Fruit fly (Drosophila melanogaster) whole organism, embryonic: Measurements from ENCODE around the gene CG13894.

Source experiments
- Ada2b ChIP-seq: fragments of 200-800 bp; sonication (Bioruptor generic); IDR thresholded peaks from 2 replicates; pipeline ENCODE4 v1.3.6; 2022; ENCODE audit warnings: missing biosample characterization, missing genetic modification characterization
- BtbVII ChIP-seq: fragments of 200-800 bp; sonication (Bioruptor generic); optimal IDR thresholded peaks from 3 replicates; lab custom pipeline; 2017; ENCODE audit warnings: missing biosample characterization, mild to moderate bottlenecking, missing genetic modification characterization
- CG12299 ChIP-seq: fragments of 200-800 bp; sonication (Bioruptor generic); optimal IDR thresholded peaks from 2 replicates; lab custom pipeline; 2018; ENCODE audit warnings: missing biosample characterization, mild to moderate bottlenecking, missing genetic modification characterization
- CG13123 ChIP-seq: fragments of 200-800 bp; sonication (Bioruptor generic); optimal IDR thresholded peaks from 2 replicates; lab custom pipeline; 2016; ENCODE audit warnings: missing biosample characterization, missing genetic modification characterization
- CG13424 ChIP-seq: fragments of 200-800 bp; sonication (Bioruptor generic); optimal IDR thresholded peaks from 2 replicates; lab custom pipeline; 2019; ENCODE audit warnings: missing biosample characterization, mild to moderate bottlenecking, missing genetic modification characterization, moderate library complexity
- CG14014 ChIP-seq: fragments of 200-800 bp; sonication (Bioruptor generic); IDR thresholded peaks from 2 replicates; pipeline ENCODE4 v1.3.6; 2022; ENCODE audit warnings: missing biosample characterization, missing genetic modification characterization
- CG15073 ChIP-seq: fragments of 200-800 bp; sonication (Bioruptor generic); optimal IDR thresholded peaks from 2 replicates; lab custom pipeline; 2016; ENCODE audit warnings: missing biosample characterization, missing genetic modification characterization
- CG1603 ChIP-seq: fragments of 200-800 bp; sonication (Bioruptor generic); optimal IDR thresholded peaks from 2 replicates; lab custom pipeline; 2019; ENCODE audit warnings: missing biosample characterization, mild to moderate bottlenecking, missing genetic modification characterization, moderate library complexity
- CG17359 ChIP-seq: fragments of 200-800 bp; sonication (Bioruptor generic); optimal IDR thresholded peaks from 3 replicates; lab custom pipeline; 2018; ENCODE audit warnings: missing biosample characterization, mild to moderate bottlenecking, missing genetic modification characterization, moderate library complexity
- CG2678 ChIP-seq: fragments of 200-800 bp; sonication (Bioruptor generic); optimal IDR thresholded peaks from 3 replicates; lab custom pipeline; 2019; ENCODE audit warnings: missing biosample characterization, mild to moderate bottlenecking, missing genetic modification characterization, moderate library complexity
- CG30431 ChIP-seq: fragments of 200-800 bp; sonication (Bioruptor generic); optimal IDR thresholded peaks from 2 replicates; lab custom pipeline; 2017; ENCODE audit warnings: missing biosample characterization, missing genetic modification characterization
- CG43689 ChIP-seq: fragments of 200-800 bp; sonication (Bioruptor generic); IDR thresholded peaks from 2 replicates; pipeline ENCODE4 v1.3.6; 2022; ENCODE audit warnings: missing biosample characterization, missing genetic modification characterization
- CG5180 ChIP-seq: fragments of 200-800 bp; sonication (Bioruptor generic); optimal IDR thresholded peaks from 3 replicates; lab custom pipeline; 2017; ENCODE audit warnings: missing biosample characterization, missing genetic modification characterization, mild to moderate bottlenecking, moderate library complexity, missing genetic modification reagents
- CG6272 ChIP-seq: fragments of 200-800 bp; sonication (Bioruptor generic); IDR thresholded peaks from 2 replicates; pipeline ENCODE4 v1.3.6; 2022; ENCODE audit warnings: missing biosample characterization, missing genetic modification characterization
- CG6791 ChIP-seq: fragments of 200-800 bp; sonication (Bioruptor generic); IDR thresholded peaks from 3 replicates; pipeline ENCODE4 v1.3.6; 2022; ENCODE audit warnings: missing biosample characterization, missing genetic modification characterization; ENCODE audit not compliant: partially characterized antibody
- CG7786 ChIP-seq: fragments of 200-800 bp; sonication (Bioruptor generic); optimal IDR thresholded peaks from 2 replicates; lab custom pipeline; 2016; ENCODE audit warnings: missing biosample characterization, missing genetic modification characterization
- CG7963 ChIP-seq: fragments of 200-800 bp; sonication (Bioruptor generic); IDR thresholded peaks from 3 replicates; pipeline ENCODE4 v1.3.6; 2022; ENCODE audit warnings: missing biosample characterization, missing genetic modification characterization; ENCODE audit not compliant: partially characterized antibody
- CG8089 ChIP-seq: fragments of 200-800 bp; sonication (Bioruptor generic); optimal IDR thresholded peaks from 3 replicates; lab custom pipeline; 2016; ENCODE audit warnings: missing biosample characterization, missing genetic modification characterization
- D ChIP-seq, 2 experiments: fragments of 200-800 bp in 1 of 2; fragments of >200 bp in 1 of 2; sonication (Bioruptor generic) in 1 of 2; optimal IDR thresholded peaks; 2 replicates in 1 of 2; 3 replicates in 1 of 2; lab custom pipeline; 2017; ENCODE audit warnings: mild to moderate bottlenecking in 1 of 2, missing biosample characterization in 1 of 2, missing genetic modification characterization in 1 of 2, missing genetic modification reagents in 1 of 2
- Dad ChIP-seq: fragments of 200-800 bp; sonication (Bioruptor generic); optimal IDR thresholded peaks from 3 replicates; lab custom pipeline; 2016; ENCODE audit warnings: missing biosample characterization, missing genetic modification characterization
- HHEX ChIP-seq: fragments of 200-800 bp; sonication (Bioruptor generic); optimal IDR thresholded peaks from 3 replicates; lab custom pipeline; 2017; ENCODE audit warnings: missing biosample characterization, mild to moderate bottlenecking, missing genetic modification characterization, missing genetic modification reagents
- HLHmδ ChIP-seq: fragments of 200-800 bp; sonication (Bioruptor generic); optimal IDR thresholded peaks from 2 replicates; lab custom pipeline; 2018; ENCODE audit warnings: missing biosample characterization, mild to moderate bottlenecking, missing genetic modification characterization, moderate library complexity
- HmgD ChIP-seq: fragments of 200-800 bp; sonication (Bioruptor generic); optimal IDR thresholded peaks from 3 replicates; lab custom pipeline; 2016; ENCODE audit warnings: missing biosample characterization, missing genetic modification characterization
- Kr ChIP-seq: fragments of 200-800 bp; sonication (Bioruptor generic); optimal IDR thresholded peaks from 2 replicates; lab custom pipeline; 2017; ENCODE audit warnings: missing biosample characterization, mild to moderate bottlenecking, missing genetic modification characterization
- MBD-R2 ChIP-seq: fragments of 200-800 bp; sonication (Bioruptor generic); IDR thresholded peaks from 2 replicates; pipeline ENCODE4 v1.3.6; 2022; ENCODE audit warnings: missing biosample characterization, missing genetic modification characterization
- Mad ChIP-seq: fragments of 200-800 bp; sonication (Bioruptor generic); optimal IDR thresholded peaks from 2 replicates; lab custom pipeline; 2016; ENCODE audit warnings: missing biosample characterization, missing genetic modification characterization
- Meics ChIP-seq: fragments of 200-800 bp; sonication (Bioruptor generic); optimal IDR thresholded peaks from 2 replicates; lab custom pipeline; 2017; ENCODE audit warnings: missing biosample characterization, mild to moderate bottlenecking, missing genetic modification characterization
- NC2α ChIP-seq: fragments of 200-800 bp; sonication (Bioruptor generic); optimal IDR thresholded peaks from 2 replicates; lab custom pipeline; 2016; ENCODE audit warnings: missing biosample characterization, missing genetic modification characterization
- NFAT ChIP-seq: fragments of 200-800 bp; sonication (Bioruptor generic); IDR thresholded peaks from 2 replicates; pipeline ENCODE4 v1.3.6; 2022; ENCODE audit warnings: missing biosample characterization, missing genetic modification characterization
- Scr ChIP-seq: fragments of 200-800 bp; sonication (Bioruptor generic); IDR thresholded peaks from 2 replicates; pipeline ENCODE4 v1.3.6; 2022; ENCODE audit warnings: missing biosample characterization, missing genetic modification characterization; ENCODE audit not compliant: partially characterized antibody
- Spps ChIP-seq: fragments of 200-800 bp; sonication (Bioruptor generic); optimal IDR thresholded peaks from 2 replicates; lab custom pipeline; 2018; ENCODE audit warnings: missing biosample characterization, mild to moderate bottlenecking, missing genetic modification characterization
- bcd ChIP-seq: fragments of 200-800 bp; sonication (Bioruptor generic); optimal IDR thresholded peaks from 2 replicates; lab custom pipeline; 2017; ENCODE audit warnings: missing biosample characterization, mild to moderate bottlenecking, missing genetic modification characterization
- chm ChIP-seq: fragments of 200-800 bp; sonication (Bioruptor generic); IDR thresholded peaks from 2 replicates; pipeline ENCODE4 v1.3.6; 2022; ENCODE audit warnings: missing biosample characterization, missing genetic modification characterization
- dysf ChIP-seq: fragments of 200-800 bp; sonication (Bioruptor generic); IDR thresholded peaks from 3 replicates; pipeline ENCODE4 v1.3.6; 2022; ENCODE audit warnings: missing biosample characterization, missing genetic modification characterization
- ewg ChIP-seq: fragments of 200-800 bp; sonication (Bioruptor generic); optimal IDR thresholded peaks from 3 replicates; lab custom pipeline; 2017; ENCODE audit warnings: mild to moderate bottlenecking, missing biosample characterization, missing genetic modification reagents, missing genetic modification characterization
- fd64A ChIP-seq: fragments of 200-800 bp; sonication (Bioruptor generic); optimal IDR thresholded peaks from 3 replicates; lab custom pipeline; 2018; ENCODE audit warnings: missing biosample characterization, mild to moderate bottlenecking, missing genetic modification characterization
- her ChIP-seq: fragments of 200-800 bp; sonication (Bioruptor generic); optimal IDR thresholded peaks from 2 replicates; lab custom pipeline; 2016; ENCODE audit warnings: missing biosample characterization, missing genetic modification characterization
- lilli ChIP-seq: fragments of 200-800 bp; sonication (Bioruptor generic); optimal IDR thresholded peaks from 3 replicates; lab custom pipeline; 2016; ENCODE audit warnings: missing biosample characterization, missing genetic modification characterization
- nau ChIP-seq: fragments of 200-800 bp; sonication (Bioruptor generic); optimal IDR thresholded peaks from 3 replicates; lab custom pipeline; 2017; ENCODE audit warnings: missing biosample characterization, mild to moderate bottlenecking, missing genetic modification characterization, missing genetic modification reagents
- otp ChIP-seq: fragments of 200-800 bp; sonication (Bioruptor generic); IDR thresholded peaks from 3 replicates; pipeline ENCODE4, ENCODE4 v1.3.6; 2022; ENCODE audit warnings: missing biosample characterization, missing genetic modification characterization
- pum ChIP-seq: fragments of 200-800 bp; sonication (Bioruptor generic); optimal IDR thresholded peaks from 2 replicates; lab custom pipeline; 2016; ENCODE audit warnings: missing biosample characterization, missing genetic modification characterization
- pzg ChIP-seq: fragments of 200-800 bp; sonication (Bioruptor generic); optimal IDR thresholded peaks from 3 replicates; lab custom pipeline; 2018; ENCODE audit warnings: missing biosample characterization, mild to moderate bottlenecking, missing genetic modification characterization, moderate library complexity
- ranshi ChIP-seq: fragments of 200-800 bp; sonication (Bioruptor generic); IDR thresholded peaks from 2 replicates; pipeline ENCODE4 v1.3.6; 2022; ENCODE audit warnings: missing biosample characterization, missing genetic modification characterization
- sc ChIP-seq, 3 experiments: fragments of >200 bp in 2 of 3; fragments of 200-800 bp in 1 of 3; sonication (Bioruptor generic) in 1 of 3; optimal IDR thresholded peaks; 2 replicates in 2 of 3; 3 replicates in 1 of 3; lab custom pipeline; 2017; ENCODE audit warnings: mild to moderate bottlenecking in 1 of 3, missing biosample characterization in 1 of 3, missing genetic modification characterization in 1 of 3, missing genetic modification reagents in 1 of 3
- so ChIP-seq: fragments of 200-800 bp; sonication (Bioruptor generic); IDR thresholded peaks from 3 replicates; pipeline ENCODE4 v1.3.6; 2022; ENCODE audit warnings: missing biosample characterization, missing genetic modification characterization
- vfl ChIP-seq: fragments of 200-800 bp; sonication (Bioruptor generic); optimal IDR thresholded peaks from 2 replicates; lab custom pipeline; 2016; ENCODE audit warnings: missing biosample characterization, missing genetic modification characterization
- vnd ChIP-seq: fragments of 200-800 bp; sonication (Bioruptor generic); IDR thresholded peaks from 3 replicates; pipeline ENCODE4 v1.3.6; 2022; ENCODE audit warnings: missing biosample characterization, missing genetic modification characterization; ENCODE audit not compliant: partially characterized antibody
- vvl ChIP-seq: fragments of 200-800 bp; sonication (Bioruptor generic); IDR thresholded peaks from 2 replicates; pipeline ENCODE4 v1.3.6; 2022; ENCODE audit warnings: missing biosample characterization, missing genetic modification characterization
- zfh1 ChIP-seq: fragments of 200-800 bp; sonication (Bioruptor generic); IDR thresholded peaks from 3 replicates; pipeline ENCODE4 v1.3.6; 2022; ENCODE audit warnings: missing biosample characterization, missing genetic modification characterization

Gene CG13894

DNA sequence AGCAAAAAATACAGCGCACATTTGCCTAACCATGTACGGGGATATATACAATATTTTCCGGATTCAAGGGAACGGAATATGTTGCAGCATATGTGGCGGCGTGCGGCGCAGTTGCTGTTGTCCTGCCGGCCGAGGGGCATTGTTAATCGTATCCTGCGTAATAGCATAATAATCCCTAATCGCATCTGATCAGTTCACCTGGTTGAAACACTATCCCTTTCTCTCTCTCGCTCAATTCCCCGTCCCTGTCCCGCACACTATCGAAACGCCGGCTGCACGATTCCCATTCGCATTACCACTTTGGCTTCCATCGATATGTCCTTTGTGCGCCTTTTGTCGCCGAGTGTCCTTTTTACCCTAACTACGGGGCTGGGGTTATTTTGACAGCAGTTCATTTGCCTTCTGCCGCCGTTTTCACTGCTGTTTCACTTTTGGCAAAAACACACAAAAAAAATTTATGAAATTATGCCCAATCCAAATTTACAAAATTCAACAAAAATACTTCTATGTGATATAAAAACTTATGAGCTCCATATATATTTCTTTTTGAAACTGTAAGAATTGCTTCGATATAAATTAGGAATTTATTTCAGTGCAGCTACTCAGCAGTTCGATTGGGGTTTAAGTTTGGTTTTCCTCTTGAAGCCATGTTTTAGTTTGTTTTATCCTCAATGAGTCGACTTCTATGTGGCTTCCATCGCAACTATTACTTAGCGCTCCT, 46.4 kb upstream of the CG13894 start (continued):
- TF ChIP-seq fd64A (GFP tag; lab: Kevin White, UChicago): no peak
- TF ChIP-seq CG8089 (GFP tag; lab: Kevin White, UChicago): no peak
- TF ChIP-seq CG12299 (tag; lab: Kevin White, UChicago): no peak
- no peak for TF ChIP-seq pzg (GFP tag; lab: Kevin White, UChicago)
- no peak for TF ChIP-seq ranshi (GFP tag; lab: Robert Waterston, UW)
- TF ChIP-seq CG5180 (GFP tag; lab: Kevin White, UChicago): no peak
- TF ChIP-seq CG17359 (tag; lab: Kevin White, UChicago): peak; percentile 25
- no peak for TF ChIP-seq CG6272 (GFP tag; lab: Robert Waterston, UW)
- no peak for TF ChIP-seq MBD-R2 (GFP tag; lab: Robert Waterston, UW)
- no peak for TF ChIP-seq CG7786 (GFP tag; lab: Kevin White, UChicago)
- TF ChIP-seq D (optimal IDR thresholded peaks at IDR 0.05; lab: Kevin White, UChicago): peak; percentile 53
- peak; percentile 26 for TF ChIP-seq D (GFP tag; optimal IDR thresholded peaks at IDR 0.05; lab: Kevin White, UChicago)
- no peak for TF ChIP-seq sc (optimal IDR thresholded peaks at IDR 0.05; lab: Kevin White, UChicago)
- no peak for TF ChIP-seq sc (GFP tag; optimal IDR thresholded peaks at IDR 0.05; lab: Kevin White, UChicago)
- TF ChIP-seq HmgD: no peak
- no peak for TF ChIP-seq CG6791
- peak; percentile 41 for TF ChIP-seq Spps (tag; lab: Kevin White, UChicago)
- TF ChIP-seq Kr (GFP tag; lab: Kevin White, UChicago): no peak
- TF ChIP-seq NC2α: no peak
- no peak for TF ChIP-seq Scr (GFP tag; lab: Robert Waterston, UW)
- no peak for TF ChIP-seq CG14014 (GFP tag; lab: Robert Waterston, UW)
- TF ChIP-seq dysf (GFP tag; lab: Robert Waterston, UW): no peak
- TF ChIP-seq ewg: no peak
- TF ChIP-seq CG13424 (tag; lab: Kevin White, UChicago): peak; percentile 8
- no peak for TF ChIP-seq HLHmδ (GFP tag; lab: Kevin White, UChicago)
- no peak for TF ChIP-seq her (GFP tag; lab: Kevin White, UChicago)
- TF ChIP-seq CG43689 (GFP tag; lab: Robert Waterston, UW): no peak
- no peak for TF ChIP-seq CG15073
- TF ChIP-seq lilli (GFP tag; lab: Kevin White, UChicago): peak; percentile 40
- TF ChIP-seq pum (GFP tag; lab: Kevin White, UChicago): no peak
- TF ChIP-seq vfl (GFP tag; lab: Kevin White, UChicago): peak; percentile 9
- no peak for TF ChIP-seq so
- TF ChIP-seq CG13123: no peak
- no peak for TF ChIP-seq CG30431 (GFP tag; lab: Kevin White, UChicago)
- no peak for TF ChIP-seq Ada2b
- TF ChIP-seq Dad (GFP tag; lab: Kevin White, UChicago): no peak
- no peak for TF ChIP-seq BtbVII (GFP tag; lab: Kevin White, UChicago)
- TF ChIP-seq zfh1 (GFP tag; lab: Robert Waterston, UW): peak; percentile 69
- TF ChIP-seq vvl (GFP tag; lab: Robert Waterston, UW): peak; percentile 43
- no peak for TF ChIP-seq otp (GFP tag; lab: Robert Waterston, UW)
- no peak for TF ChIP-seq chm
- TF ChIP-seq HHEX (GFP tag; lab: Kevin White, UChicago): no peak
- TF ChIP-seq bcd (GFP tag; lab: Kevin White, UChicago): peak; percentile 31
- peak; percentile 47 for TF ChIP-seq Mad (GFP tag; lab: Kevin White, UChicago)
- TF ChIP-seq Meics (GFP tag; lab: Kevin White, UChicago): no peak
- TF ChIP-seq vnd (GFP tag; lab: Robert Waterston, UW): no peak
- TF ChIP-seq CG2678 (tag; lab: Kevin White, UChicago): peak; percentile 43
- no peak for TF ChIP-seq NFAT (GFP tag; lab: Robert Waterston, UW)
- TF ChIP-seq CG1603 (tag; lab: Kevin White, UChicago): no peak
- TF ChIP-seq nau: no peak
- TF ChIP-seq CG7963 (GFP tag; lab: Robert Waterston, UW): no peak
